Fruit fly (Drosophila melanogaster) Kc167 (cell line): ENCODE measurements around the gene CG34409.

Experiments
- Myc ChIP-seq: fragments of >200 bp; optimal IDR thresholded peaks from 2 replicates; lab custom pipeline; 2017; ENCODE audit warnings: missing external identifiers
- Sin3A ChIP-seq: fragments of >200 bp; optimal IDR thresholded peaks from 2 replicates; lab custom pipeline; 2018; ENCODE audit warnings: missing external identifiers
- insv ChIP-seq: fragments of >200 bp; optimal IDR thresholded peaks from 3 replicates; lab custom pipeline; 2018; ENCODE audit warnings: missing external identifiers
- psq ChIP-seq: fragments of >200 bp; optimal IDR thresholded peaks from 2 replicates; lab custom pipeline; 2017; ENCODE audit warnings: missing external identifiers
- ttk ChIP-seq: sonication (Bioruptor generic); optimal IDR thresholded peaks from 2 replicates; lab custom pipeline; 2017; ENCODE audit warnings: missing external identifiers

DNA sequence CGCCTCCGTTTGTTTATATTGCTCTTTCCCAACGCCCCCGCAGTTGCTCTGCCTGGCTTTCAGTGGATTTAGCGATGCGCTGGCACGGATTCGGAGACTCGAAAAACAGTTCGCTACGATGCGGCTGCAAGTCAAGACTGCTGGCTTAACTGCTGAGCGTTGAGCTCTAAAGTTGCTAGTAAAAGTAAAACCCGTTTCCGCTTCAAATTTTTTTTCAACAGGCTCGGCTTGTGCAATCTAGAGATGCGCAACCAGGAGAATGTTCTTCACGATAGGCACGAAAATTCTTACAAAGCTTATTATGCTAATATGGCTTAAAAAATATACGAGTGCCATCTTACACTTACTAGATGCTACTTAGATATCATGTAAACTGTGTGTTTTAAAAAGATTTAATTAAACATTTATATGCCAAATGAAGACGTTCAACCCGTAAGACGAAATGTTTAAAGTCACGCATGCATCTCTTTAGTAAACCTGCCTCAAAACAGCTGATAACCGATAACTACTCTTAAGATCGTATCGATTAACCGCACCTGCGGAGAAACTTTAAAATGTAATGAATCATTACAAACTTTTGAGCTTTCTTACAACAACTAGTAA lies 1.2 kb upstream of the CG34409 start, which contains the start of gene CG12948:
- TF ChIP-seq psq (lab: Kevin White, UChicago), result no peak
- TF ChIP-seq ttk, result no peak
- TF ChIP-seq insv (lab: Kevin White, UChicago), result no peak
- no peak for TF ChIP-seq Myc (lab: Kevin White, UChicago)
- no peak for TF ChIP-seq Sin3A (lab: Kevin White, UChicago)
